Worm (Caenorhabditis elegans): ENCODE data around the gene his-40.

Gene his-40

DNA sequence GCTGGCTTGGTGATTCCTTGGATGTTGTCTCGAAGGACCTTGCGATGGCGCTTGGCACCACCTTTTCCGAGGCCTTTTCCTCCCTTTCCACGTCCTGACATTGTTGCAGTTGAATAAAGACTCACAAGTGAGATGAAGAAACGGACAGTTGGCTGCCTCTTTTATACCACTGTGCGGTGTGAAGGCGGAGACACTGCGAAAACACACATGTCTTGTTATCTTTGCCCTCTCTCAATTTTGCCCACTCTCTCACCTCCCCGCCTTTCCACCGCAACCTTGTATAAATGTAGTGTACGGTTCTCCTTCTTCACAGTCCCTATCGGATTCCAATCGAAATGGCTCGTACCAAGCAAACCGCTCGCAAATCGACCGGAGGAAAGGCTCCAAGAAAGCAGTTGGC is at the start of gene his-40, which contains the start of gene his-38:
TSS of gene his-40 (plus strand) at position 336 of the 400 bp plus-strand sequence.
TSS of gene his-38 (minus strand) at position 101 of the 400 bp plus-strand sequence.
- TF ChIP-seq aly-1 (tag; optimal IDR thresholded peaks at IDR 0.05) (no peak), scrt-1 (GFP tag; IDR thresholded peaks at IDR 0.05) (peak; percentile 8; the same call in 1 of the 2 replicates)

DNA sequence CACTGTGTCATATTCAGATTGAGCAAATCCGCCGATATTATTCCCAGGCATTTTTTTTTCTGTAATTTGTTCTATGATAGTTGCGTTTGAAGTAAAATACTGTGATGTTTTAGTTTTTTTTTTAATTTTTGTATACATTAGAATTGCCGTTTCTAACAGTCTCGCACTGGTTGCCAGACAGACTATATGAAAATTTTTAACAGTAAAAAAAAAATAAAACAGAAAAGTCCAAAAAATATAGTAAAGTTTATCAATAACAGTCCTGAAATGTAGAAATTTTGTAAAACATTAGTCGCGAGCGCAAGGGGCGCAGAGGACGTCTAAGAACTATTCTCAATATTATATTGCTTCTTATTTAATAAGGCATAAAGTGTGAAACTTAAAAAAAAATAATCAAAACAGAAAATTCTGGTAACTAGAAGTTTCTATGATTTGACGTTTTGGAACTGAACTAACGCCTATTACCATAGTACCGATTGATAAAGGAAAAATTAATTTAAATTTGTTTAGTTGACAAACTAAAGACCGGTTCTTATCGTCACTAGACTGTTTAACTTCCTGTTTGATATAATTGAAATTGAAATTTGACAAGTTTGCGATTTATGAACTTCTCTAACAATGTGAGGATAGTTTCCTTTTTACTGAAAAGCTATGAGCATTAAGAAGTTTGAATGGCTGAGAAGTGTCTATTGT is 49.4 kb upstream of the his-40 start, which contains the start of gene lact-1:
TSS of gene lact-1 (minus strand) at position 51 of the 693 bp plus-strand sequence.
- TF ChIP-seq hnd-1 (tag; optimal IDR thresholded peaks at IDR 0.05) (no peak), scrt-1 (GFP tag; IDR thresholded peaks at IDR 0.05) (no peak), ceh-36 (tag; optimal IDR thresholded peaks at IDR 0.05) (no peak), ets-7 (tag; optimal IDR thresholded peaks at IDR 0.05) (no peak), tra-4 (tag; optimal IDR thresholded peaks at IDR 0.05) (no peak), aly-1 (tag; optimal IDR thresholded peaks at IDR 0.05) (no peak), F13C5.2 (tag; optimal IDR thresholded peaks at IDR 0.05) (no peak), hmbx-1 (tag; optimal IDR thresholded peaks at IDR 0.05) (no peak), flt-1 (GFP tag; IDR thresholded peaks at IDR 0.05) (no peak), B0310.2 (tag; optimal IDR thresholded peaks at IDR 0.05) (no peak), sea-1 (GFP tag; conservative IDR thresholded peaks at IDR 0.05) (no peak), ceh-13 (GFP tag; optimal IDR thresholded peaks at IDR 0.05) (no peak), tbx-37 (GFP tag; conservative IDR thresholded peaks at IDR 0.05) (no peak), tbx-11 (GFP tag; IDR thresholded peaks at IDR 0.05) (no peak), ama-1 (optimal IDR thresholded peaks at IDR 0.05) (no peak), hmg-4 (GFP tag; optimal IDR thresholded peaks at IDR 0.05) (no peak), pes-1 (GFP tag; IDR thresholded peaks at IDR 0.05) (no peak)

- TF ChIP-seq sea-1 (GFP tag; conservative IDR thresholded peaks at IDR 0.05) (peak; percentile 64; the same call in 1 of the 2 replicates), ama-1 (optimal IDR thresholded peaks at IDR 0.05) (no peak), F13C5.2 (tag; optimal IDR thresholded peaks at IDR 0.05) (peak; percentile 73), flt-1 (GFP tag; IDR thresholded peaks at IDR 0.05) (peak; percentile 63; the same call in 1 of the 2 replicates), hnd-1 (tag; optimal IDR thresholded peaks at IDR 0.05) (no peak), tbx-11 (GFP tag; IDR thresholded peaks at IDR 0.05) (no peak), aly-1 (tag; optimal IDR thresholded peaks at IDR 0.05) (peak; percentile 25), pes-1 (GFP tag; IDR thresholded peaks at IDR 0.05) (no peak), hmg-4 (GFP tag; optimal IDR thresholded peaks at IDR 0.05) (peak; percentile 91), ceh-13 (GFP tag; optimal IDR thresholded peaks at IDR 0.05) (peak; percentile 3), tra-4 (tag; optimal IDR thresholded peaks at IDR 0.05) (no peak), tbx-37 (GFP tag; conservative IDR thresholded peaks at IDR 0.05) (0 out of 2 replicates have a peak, but pooled peaks have one; percentile 34), hmbx-1 (tag; optimal IDR thresholded peaks at IDR 0.05) (no peak), B0310.2 (tag; optimal IDR thresholded peaks at IDR 0.05) (no peak), ceh-36 (tag; optimal IDR thresholded peaks at IDR 0.05) (no peak), ets-7 (tag; optimal IDR thresholded peaks at IDR 0.05) (peak; percentile 32), scrt-1 (GFP tag; IDR thresholded peaks at IDR 0.05) (no peak)
These were observed 45.2 kb upstream of the his-40 start for ce11 chrX:7264591-7265306.

ce11 chrX:7265348-7265747 is 44.6 kb upstream of the his-40 start, which contains the start of gene F46H5.2:
Gene F46H5.2, plus strand, starts transcription at chrX:7265648.
- TF ChIP-seq sea-1 (GFP tag; conservative IDR thresholded peaks at IDR 0.05) (0 out of 2 replicates have a peak, but pooled peaks have one; percentile 1), aly-1 (tag; optimal IDR thresholded peaks at IDR 0.05) (no peak)

- TF ChIP-seq scrt-1 (GFP tag; IDR thresholded peaks at IDR 0.05) (0 out of 2 replicates have a peak, but pooled peaks have one; percentile 30), sea-1 (GFP tag; conservative IDR thresholded peaks at IDR 0.05) (0 out of 2 replicates have a peak, but pooled peaks have one; percentile 31), hmg-4 (GFP tag; optimal IDR thresholded peaks at IDR 0.05) (no peak)
These were observed 40.9 kb upstream of the his-40 start for ce11 chrX:7268965-7269364.

- TF ChIP-seq B0310.2 (tag; optimal IDR thresholded peaks at IDR 0.05): no peak
- no peak for TF ChIP-seq tbx-37 (GFP tag; conservative IDR thresholded peaks at IDR 0.05)
- no peak for TF ChIP-seq hnd-1 (tag; optimal IDR thresholded peaks at IDR 0.05)
- TF ChIP-seq ama-1 (optimal IDR thresholded peaks at IDR 0.05): no peak
- no peak for TF ChIP-seq ceh-13 (GFP tag; optimal IDR thresholded peaks at IDR 0.05)
- TF ChIP-seq F13C5.2 (tag; optimal IDR thresholded peaks at IDR 0.05): no peak
- TF ChIP-seq scrt-1 (GFP tag; IDR thresholded peaks at IDR 0.05): no peak
- no peak for TF ChIP-seq ceh-36 (tag; optimal IDR thresholded peaks at IDR 0.05)
- TF ChIP-seq aly-1 (tag; optimal IDR thresholded peaks at IDR 0.05): no peak
- TF ChIP-seq ets-7 (tag; optimal IDR thresholded peaks at IDR 0.05): no peak
- no peak for TF ChIP-seq tra-4 (tag; optimal IDR thresholded peaks at IDR 0.05)
- no peak for TF ChIP-seq sea-1 (GFP tag; conservative IDR thresholded peaks at IDR 0.05)
- no peak for TF ChIP-seq pes-1 (GFP tag; IDR thresholded peaks at IDR 0.05)
- no peak for TF ChIP-seq hmbx-1 (tag; optimal IDR thresholded peaks at IDR 0.05)
- TF ChIP-seq hmg-4 (GFP tag; optimal IDR thresholded peaks at IDR 0.05): no peak
- TF ChIP-seq tbx-11 (GFP tag; IDR thresholded peaks at IDR 0.05): no peak
- no peak for TF ChIP-seq flt-1 (GFP tag; IDR thresholded peaks at IDR 0.05)
These were observed 40.5 kb upstream of the his-40 start, which contains the start of gene grd-7 for ce11 chrX:7269379-7269778. Gene grd-7, minus strand, starts transcription at chrX:7269479.

- TF ChIP-seq tbx-11 (GFP tag; IDR thresholded peaks at IDR 0.05): no peak
- TF ChIP-seq ceh-36 (tag; optimal IDR thresholded peaks at IDR 0.05): no peak
- TF ChIP-seq F13C5.2 (tag; optimal IDR thresholded peaks at IDR 0.05): no peak
- TF ChIP-seq B0310.2 (tag; optimal IDR thresholded peaks at IDR 0.05): no peak
- no peak for TF ChIP-seq pes-1 (GFP tag; IDR thresholded peaks at IDR 0.05)
- no peak for TF ChIP-seq tra-4 (tag; optimal IDR thresholded peaks at IDR 0.05)
- TF ChIP-seq scrt-1 (GFP tag; IDR thresholded peaks at IDR 0.05): no peak
- TF ChIP-seq hnd-1 (tag; optimal IDR thresholded peaks at IDR 0.05): no peak
- no peak for TF ChIP-seq tbx-37 (GFP tag; conservative IDR thresholded peaks at IDR 0.05)
- no peak for TF ChIP-seq sea-1 (GFP tag; conservative IDR thresholded peaks at IDR 0.05)
- no peak for TF ChIP-seq flt-1 (GFP tag; IDR thresholded peaks at IDR 0.05)
- no peak for TF ChIP-seq ceh-13 (GFP tag; optimal IDR thresholded peaks at IDR 0.05)
- TF ChIP-seq hmbx-1 (tag; optimal IDR thresholded peaks at IDR 0.05): no peak
- TF ChIP-seq aly-1 (tag; optimal IDR thresholded peaks at IDR 0.05): no peak
- TF ChIP-seq hmg-4 (GFP tag; optimal IDR thresholded peaks at IDR 0.05): no peak
- no peak for TF ChIP-seq ama-1 (optimal IDR thresholded peaks at IDR 0.05)
- no peak for TF ChIP-seq ets-7 (tag; optimal IDR thresholded peaks at IDR 0.05)
These were observed 37.9 kb upstream of the his-40 start, which contains the start of gene F46H5.11 for ce11 chrX:7271968-7272367. Gene F46H5.11, minus strand, starts transcription at chrX:7272068.

Measured in whole organism, early embryonic.